Worm (Caenorhabditis elegans) whole organism, early embryonic: ENCODE measurements around the gene K12H4.5.

Experiments used
- F13C5.2 ChIP-seq: sonication (generic microtip); optimal IDR thresholded peaks from 2 replicates; lab custom pipeline; 2017; ENCODE audit warnings: mild to moderate bottlenecking, missing genetic modification characterization, inconsistent platforms, missing compliant biosample characterization
- aly-1 ChIP-seq: sonication (generic microtip); optimal IDR thresholded peaks from 2 replicates; lab custom pipeline; 2016; ENCODE audit warnings: missing genetic modification characterization, missing compliant biosample characterization
- ama-1 ChIP-seq: fragments of 150-350 bp; optimal IDR thresholded peaks from 2 replicates; lab custom pipeline; 2014
- ceh-36 ChIP-seq: sonication (generic microtip); optimal IDR thresholded peaks from 2 replicates; lab custom pipeline; 2016; ENCODE audit warnings: missing genetic modification characterization, inconsistent platforms, missing compliant biosample characterization
- ets-7 ChIP-seq: sonication (generic microtip); optimal IDR thresholded peaks from 2 replicates; lab custom pipeline; 2016; ENCODE audit warnings: missing genotype, missing genetic modification characterization, missing compliant biosample characterization
- hmg-4 ChIP-seq: fragments of 200-800 bp; sonication (Bioruptor generic); optimal IDR thresholded peaks from 2 replicates; lab custom pipeline; 2018; ENCODE audit warnings: mild to moderate bottlenecking, missing genetic modification characterization, missing compliant biosample characterization
- sea-1 ChIP-seq: fragments of 200-800 bp; sonication (Bioruptor generic); conservative IDR thresholded peaks from 2 replicates; pipeline ENCODE4 v1.3.6; 2022; ENCODE audit warnings: missing genetic modification characterization, missing compliant biosample characterization
- tra-4 ChIP-seq: sonication (generic microtip); optimal IDR thresholded peaks from 2 replicates; lab custom pipeline; 2017; ENCODE audit warnings: missing genetic modification characterization, missing compliant biosample characterization

- TF ChIP-seq aly-1 (tag; lab: Kevin White, UChicago) (no peak), ama-1 (lab: Kevin White, UChicago) (no peak), ceh-36 (tag; lab: Kevin White, UChicago) (no peak), F13C5.2 (no peak), ets-7 (no peak), hmg-4 (GFP tag; lab: Kevin White, UChicago) (no peak), tra-4 (tag; lab: Kevin White, UChicago) (no peak), sea-1 (no peak)
Observed at ce11 chrIII:8044187-8044586, at the start of gene K12H4.5.
